Fruit fly (Drosophila melanogaster) whole organism, embryonic: ENCODE data around the gene Qsox2.
A peak's percentile ranks its signal among the peaks of the same experiment; 100 is the strongest.

Experiments
- Adf1 ChIP-seq: fragments of 200-800 bp; sonication (Bioruptor generic); IDR thresholded peaks from 2 replicates; pipeline ENCODE4 v1.3.6; 2022; ENCODE audit warnings: missing biosample characterization, missing genetic modification characterization
- Bgb ChIP-seq: fragments of 200-800 bp; sonication (Bioruptor generic); IDR thresholded peaks from 2 replicates; pipeline ENCODE4 v1.3.6; 2022; ENCODE audit warnings: missing biosample characterization, missing genetic modification characterization; ENCODE audit not compliant: partially characterized antibody
- CG10366 ChIP-seq: fragments of 200-800 bp; sonication (Bioruptor generic); IDR thresholded peaks from 2 replicates; pipeline ENCODE4 v1.3.6; 2022; ENCODE audit warnings: missing biosample characterization, missing genetic modification characterization
- CG11085 ChIP-seq: fragments of 200-800 bp; sonication (Bioruptor generic); IDR thresholded peaks from 2 replicates; pipeline ENCODE4 v1.3.6; 2022; ENCODE audit warnings: missing biosample characterization, missing genetic modification characterization
- CG11093 ChIP-seq: fragments of 200-800 bp; sonication (Bioruptor generic); IDR thresholded peaks from 3 replicates; pipeline ENCODE4 v1.3.6; 2022; ENCODE audit warnings: missing biosample characterization, missing genetic modification characterization
- CG11560 ChIP-seq: fragments of 200-800 bp; sonication (Bioruptor generic); IDR thresholded peaks from 3 replicates; pipeline ENCODE4 v1.3.6; 2022; ENCODE audit warnings: missing biosample characterization, missing genetic modification characterization
- CG11695 ChIP-seq: fragments of 200-800 bp; sonication (Bioruptor generic); IDR thresholded peaks from 3 replicates; pipeline ENCODE4 v1.3.6; 2022; ENCODE audit warnings: missing biosample characterization, missing genetic modification characterization
- CG11696 ChIP-seq: fragments of 200-800 bp; sonication (Bioruptor generic); IDR thresholded peaks from 2 replicates; pipeline ENCODE4 v1.3.6; 2022; ENCODE audit warnings: missing biosample characterization, missing genetic modification characterization
- CG1603 ChIP-seq: fragments of 200-800 bp; sonication (Bioruptor generic); optimal IDR thresholded peaks from 2 replicates; lab custom pipeline; 2019; ENCODE audit warnings: missing biosample characterization, mild to moderate bottlenecking, missing genetic modification characterization, moderate library complexity
- CG42726 ChIP-seq: fragments of 200-800 bp; sonication (Bioruptor generic); IDR thresholded peaks from 2 replicates; pipeline ENCODE4 v1.3.6; 2022; ENCODE audit warnings: missing biosample characterization, missing genetic modification characterization; ENCODE audit not compliant: partially characterized antibody
- CG43689 ChIP-seq: fragments of 200-800 bp; sonication (Bioruptor generic); IDR thresholded peaks from 2 replicates; pipeline ENCODE4 v1.3.6; 2022; ENCODE audit warnings: missing biosample characterization, missing genetic modification characterization
- CG6254 ChIP-seq: fragments of 200-800 bp; sonication (Bioruptor generic); optimal IDR thresholded peaks from 3 replicates; lab custom pipeline; 2017; ENCODE audit warnings: mild to moderate bottlenecking, missing biosample characterization, missing genetic modification reagents, missing genetic modification characterization
- CG6683 ChIP-seq: fragments of 200-800 bp; sonication (Bioruptor generic); optimal IDR thresholded peaks from 2 replicates; lab custom pipeline; 2017; ENCODE audit warnings: missing biosample characterization, mild to moderate bottlenecking, missing genetic modification characterization, missing genetic modification reagents
- CG7987 ChIP-seq: fragments of 200-800 bp; sonication (Bioruptor generic); optimal IDR thresholded peaks from 2 replicates; lab custom pipeline; 2018; ENCODE audit warnings: missing biosample characterization, mild to moderate bottlenecking, missing genetic modification characterization, moderate library complexity
- D19B ChIP-seq: fragments of 200-800 bp; sonication (Bioruptor generic); optimal IDR thresholded peaks from 2 replicates; lab custom pipeline; 2017; ENCODE audit warnings: missing biosample characterization, mild to moderate bottlenecking, missing genetic modification characterization
- Dip2 ChIP-seq: fragments of 200-800 bp; sonication (Bioruptor generic); IDR thresholded peaks from 2 replicates; pipeline ENCODE4 v1.3.6; 2022; ENCODE audit warnings: missing biosample characterization, missing genetic modification characterization
- Fer3 ChIP-seq: fragments of 200-800 bp; sonication (Bioruptor generic); optimal IDR thresholded peaks from 2 replicates; lab custom pipeline; 2018; ENCODE audit warnings: missing biosample characterization, mild to moderate bottlenecking, missing genetic modification characterization, moderate library complexity
- HmgD ChIP-seq: fragments of 200-800 bp; sonication (Bioruptor generic); optimal IDR thresholded peaks from 3 replicates; lab custom pipeline; 2016; ENCODE audit warnings: missing biosample characterization, missing genetic modification characterization
- Hr3 ChIP-seq: fragments of 200-800 bp; sonication (Bioruptor generic); optimal IDR thresholded peaks from 3 replicates; lab custom pipeline; 2016; ENCODE audit warnings: missing biosample characterization, missing genetic modification characterization
- Hr51 ChIP-seq, 2 experiments: fragments of 200-800 bp; sonication (Bioruptor generic); optimal IDR thresholded peaks; 2 replicates in 1 of 2; 3 replicates in 1 of 2; lab custom pipeline; 2016 to 2018; ENCODE audit warnings: missing biosample characterization in 2 of 2, missing genetic modification characterization in 2 of 2, mild to moderate bottlenecking in 1 of 2, moderate library complexity in 1 of 2
- Lpt ChIP-seq: fragments of >200 bp; optimal IDR thresholded peaks from 2 replicates; lab custom pipeline; 2018; ENCODE audit warnings: missing biosample characterization, missing genetic modification characterization
- MESR4 ChIP-seq: fragments of 200-800 bp; sonication (Bioruptor generic); optimal IDR thresholded peaks from 2 replicates; lab custom pipeline; 2018; ENCODE audit warnings: missing biosample characterization, mild to moderate bottlenecking, missing genetic modification characterization, moderate library complexity
- MTF-1 ChIP-seq: fragments of 200-800 bp; sonication (Bioruptor generic); optimal IDR thresholded peaks from 2 replicates; lab custom pipeline; 2018; ENCODE audit warnings: missing biosample characterization, mild to moderate bottlenecking, missing genetic modification characterization, borderline replicate concordance
- Max ChIP-seq: fragments of 200-800 bp; sonication (Bioruptor generic); optimal IDR thresholded peaks from 2 replicates; lab custom pipeline; 2016; ENCODE audit warnings: missing biosample characterization, mild to moderate bottlenecking, missing genetic modification characterization
- Optix ChIP-seq: fragments of 200-800 bp; sonication (Bioruptor generic); IDR thresholded peaks from 3 replicates; pipeline ENCODE4 v1.3.6; 2022; ENCODE audit warnings: missing biosample characterization, missing genetic modification characterization
- Pdp1 ChIP-seq, 2 experiments: fragments of 200-800 bp; sonication (Bioruptor generic); optimal IDR thresholded peaks; 3 replicates each; lab custom pipeline; 2016; ENCODE audit warnings: missing biosample characterization in 2 of 2, missing genetic modification characterization in 2 of 2, mild to moderate bottlenecking in 1 of 2, moderate library complexity in 1 of 2
- Ravus ChIP-seq: fragments of 200-800 bp; sonication (Bioruptor generic); IDR thresholded peaks from 2 replicates; pipeline ENCODE4 v1.3.6; 2022; ENCODE audit warnings: missing biosample characterization, missing genetic modification characterization
- Rx ChIP-seq: fragments of 200-800 bp; sonication (Bioruptor generic); IDR thresholded peaks from 2 replicates; pipeline ENCODE4 v1.3.6; 2022; ENCODE audit warnings: missing biosample characterization, missing genetic modification characterization
- Stat92E ChIP-seq, 3 experiments: fragments of >200 bp in 2 of 3; fragments of 200-800 bp in 1 of 3; sonication (Bioruptor generic) in 1 of 3; optimal IDR thresholded peaks; 2 replicates each; lab custom pipeline; 2017 to 2019; ENCODE audit warnings: missing biosample characterization in 3 of 3, missing genetic modification characterization in 3 of 3, mild to moderate bottlenecking in 1 of 3, moderate library complexity in 1 of 3
- bab2 ChIP-seq: fragments of 200-800 bp; sonication (Bioruptor generic); optimal IDR thresholded peaks from 2 replicates; lab custom pipeline; 2016; ENCODE audit warnings: missing biosample characterization, missing genetic modification characterization
- bigmax ChIP-seq: fragments of 200-800 bp; sonication (Bioruptor generic); optimal IDR thresholded peaks from 2 replicates; lab custom pipeline; 2018; ENCODE audit warnings: missing biosample characterization, mild to moderate bottlenecking, missing genetic modification characterization
- dati ChIP-seq: fragments of 200-800 bp; sonication (Bioruptor generic); IDR thresholded peaks from 2 replicates; pipeline ENCODE4 v1.3.6; 2022; ENCODE audit warnings: missing biosample characterization, missing genetic modification characterization
- dm ChIP-seq: fragments of 200-800 bp; sonication (Bioruptor generic); optimal IDR thresholded peaks from 3 replicates; lab custom pipeline; 2016; ENCODE audit warnings: missing biosample characterization, missing genetic modification characterization
- eve ChIP-seq, 2 experiments: fragments of >200 bp; optimal IDR thresholded peaks; 2 replicates each; lab custom pipeline; 2017; ENCODE audit warnings: missing biosample characterization in 2 of 2, missing genetic modification characterization in 2 of 2
- gce ChIP-seq: fragments of 200-800 bp; sonication (Bioruptor generic); IDR thresholded peaks from 3 replicates; pipeline ENCODE4 v1.3.6; 2022; ENCODE audit warnings: missing biosample characterization, missing genetic modification characterization
- her ChIP-seq: fragments of 200-800 bp; sonication (Bioruptor generic); optimal IDR thresholded peaks from 2 replicates; lab custom pipeline; 2016; ENCODE audit warnings: missing biosample characterization, missing genetic modification characterization
- insv ChIP-seq, 2 experiments: fragments of 200-800 bp; sonication (Bioruptor generic); optimal IDR thresholded peaks; 3 replicates each; lab custom pipeline; 2016 to 2018; ENCODE audit warnings: missing biosample characterization in 2 of 2, missing genetic modification characterization in 2 of 2
- inv ChIP-seq: fragments of 200-800 bp; sonication (Bioruptor generic); IDR thresholded peaks from 2 replicates; pipeline ENCODE4 v1.3.6; 2022; ENCODE audit warnings: missing biosample characterization, missing genetic modification characterization; ENCODE audit not compliant: partially characterized antibody
- ken ChIP-seq: fragments of 200-800 bp; sonication (Bioruptor generic); IDR thresholded peaks from 3 replicates; pipeline ENCODE4 v1.3.6; 2022; ENCODE audit warnings: missing biosample characterization, missing genetic modification characterization
- lmd ChIP-seq: fragments of 200-800 bp; sonication (Bioruptor generic); IDR thresholded peaks from 2 replicates; pipeline ENCODE4 v1.3.6; 2022; ENCODE audit warnings: missing biosample characterization, missing genetic modification characterization
- mld ChIP-seq: fragments of 200-800 bp; sonication (Bioruptor generic); IDR thresholded peaks from 3 replicates; pipeline ENCODE4 v1.3.6; 2022; ENCODE audit warnings: missing biosample characterization, missing genetic modification characterization; ENCODE audit not compliant: partially characterized antibody
- odd ChIP-seq: fragments of 200-800 bp; sonication (Bioruptor generic); optimal IDR thresholded peaks from 2 replicates; lab custom pipeline; 2017; ENCODE audit warnings: missing biosample characterization, mild to moderate bottlenecking, missing genetic modification characterization
- p53 ChIP-seq: fragments of 200-800 bp; sonication (Bioruptor generic); optimal IDR thresholded peaks from 2 replicates; lab custom pipeline; 2016; ENCODE audit warnings: missing biosample characterization, missing genetic modification characterization
- pho ChIP-seq: fragments of 200-800 bp; sonication (Bioruptor generic); optimal IDR thresholded peaks from 2 replicates; lab custom pipeline; 2016; ENCODE audit warnings: missing biosample characterization, missing genetic modification characterization
- prd ChIP-seq, 3 experiments: fragments of >200 bp in 2 of 3; fragments of 200-800 bp in 1 of 3; sonication (Bioruptor generic) in 1 of 3; optimal IDR thresholded peaks in 2 of 3; IDR thresholded peaks in 1 of 3; 2 replicates in 2 of 3; 3 replicates in 1 of 3; pipeline versions ENCODE4 v1.3.6 to Lab custom; 2017 to 2022; ENCODE audit warnings: missing biosample characterization in 1 of 3, missing genetic modification characterization in 1 of 3
- pros ChIP-seq: fragments of 200-800 bp; sonication (Bioruptor generic); optimal IDR thresholded peaks from 3 replicates; lab custom pipeline; 2019; ENCODE audit warnings: missing biosample characterization, mild to moderate bottlenecking, missing genetic modification characterization, moderate library complexity
- sc ChIP-seq, 3 experiments: fragments of >200 bp in 2 of 3; fragments of 200-800 bp in 1 of 3; sonication (Bioruptor generic) in 1 of 3; optimal IDR thresholded peaks; 2 replicates in 2 of 3; 3 replicates in 1 of 3; lab custom pipeline; 2017; ENCODE audit warnings: mild to moderate bottlenecking in 1 of 3, missing biosample characterization in 1 of 3, missing genetic modification characterization in 1 of 3, missing genetic modification reagents in 1 of 3
- stc ChIP-seq: fragments of 200-800 bp; sonication (Bioruptor generic); IDR thresholded peaks from 2 replicates; pipeline ENCODE4 v1.3.6; 2022; ENCODE audit warnings: missing biosample characterization, missing genetic modification characterization
- unc-4 ChIP-seq: fragments of 200-800 bp; sonication (Bioruptor generic); IDR thresholded peaks from 2 replicates; pipeline ENCODE4 v1.3.6; 2022; ENCODE audit warnings: missing biosample characterization, missing genetic modification characterization; ENCODE audit not compliant: partially characterized antibody

Qsox2 gene

DNA sequence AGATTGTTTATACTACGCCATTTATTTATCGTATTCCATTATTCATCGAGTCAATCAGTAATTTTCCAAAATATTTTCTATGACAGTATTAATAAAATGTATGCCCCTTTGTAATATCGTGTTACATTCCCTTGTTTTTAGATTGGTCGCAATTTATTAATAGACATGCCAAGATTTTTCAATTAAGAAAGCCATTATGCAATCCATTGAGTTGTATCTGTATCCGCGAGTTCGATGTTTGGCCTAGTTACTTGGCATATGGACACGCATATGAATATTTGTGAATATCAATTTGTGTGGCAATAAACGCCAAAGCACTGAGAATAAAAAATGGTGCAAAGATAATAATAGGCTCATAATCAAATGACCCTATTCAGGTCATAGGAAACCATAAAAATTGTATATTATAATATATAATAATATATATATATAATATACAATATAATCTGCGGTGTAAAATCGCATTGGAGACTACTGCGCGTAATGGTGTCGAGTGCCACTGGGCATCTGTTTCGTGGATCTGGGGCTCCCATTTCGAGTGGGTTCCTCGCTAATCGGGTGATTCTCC, 49.6 kb upstream of the Qsox2 start (continued):
- TF ChIP-seq CG10366 (GFP tag; lab: Robert Waterston, UW), result 0 out of 2 replicates have a peak, but pooled peaks have one; percentile 9
- TF ChIP-seq Pdp1 (GFP tag; optimal IDR thresholded peaks at IDR 0.05; lab: Kevin White, UChicago), result peak in 1 of 2 experiments; percentile 79
- TF ChIP-seq Rx, result no peak
- TF ChIP-seq CG11093 (GFP tag; lab: Robert Waterston, UW), result no peak
- TF ChIP-seq stc, result no peak
- TF ChIP-seq pho, result no peak
- TF ChIP-seq HmgD, result no peak
- TF ChIP-seq dati, result no peak
- TF ChIP-seq p53 (GFP tag; lab: Kevin White, UChicago), result no peak
- no peak for TF ChIP-seq odd
- no peak for TF ChIP-seq pros
- no peak for TF ChIP-seq Max (GFP tag; lab: Kevin White, UChicago)
- TF ChIP-seq Stat92E (GFP tag; optimal IDR thresholded peaks at IDR 0.05; lab: Kevin White, UChicago), result no peak
- TF ChIP-seq Hr51 (GFP tag; optimal IDR thresholded peaks at IDR 0.05; lab: Kevin White, UChicago), result peak in 1 of 2 experiments; percentile 64
- peak; percentile 17 for TF ChIP-seq Fer3
- TF ChIP-seq bigmax (GFP tag; lab: Kevin White, UChicago), result no peak
- TF ChIP-seq MESR4 (GFP tag; lab: Kevin White, UChicago), result no peak
- no peak for TF ChIP-seq CG11695 (GFP tag; lab: Robert Waterston, UW)
- TF ChIP-seq CG11696 (GFP tag; lab: Robert Waterston, UW), result no peak
- TF ChIP-seq CG11085, result no peak
- no peak for TF ChIP-seq CG43689 (GFP tag; lab: Robert Waterston, UW)
- TF ChIP-seq MTF-1 (GFP tag; lab: Kevin White, UChicago), result no peak
- no peak for TF ChIP-seq D19B (GFP tag; lab: Kevin White, UChicago)
- TF ChIP-seq bab2 (GFP tag; lab: Kevin White, UChicago), result no peak
- no peak for TF ChIP-seq ken
- TF ChIP-seq CG6683, result no peak
- no peak for TF ChIP-seq unc-4 (GFP tag; lab: Robert Waterston, UW)
- TF ChIP-seq Lpt, result no peak
- TF ChIP-seq Optix (GFP tag; lab: Robert Waterston, UW), result no peak
- no peak for TF ChIP-seq CG6254
- TF ChIP-seq sc (optimal IDR thresholded peaks at IDR 0.05; lab: Kevin White, UChicago), result no peak
- no peak for TF ChIP-seq sc (GFP tag; optimal IDR thresholded peaks at IDR 0.05; lab: Kevin White, UChicago)
- no peak for TF ChIP-seq Hr3 (GFP tag; lab: Kevin White, UChicago)
- peak; percentile 14; the same call in 1 of the 2 replicates for TF ChIP-seq lmd (GFP tag; lab: Robert Waterston, UW)
- TF ChIP-seq inv (GFP tag; lab: Robert Waterston, UW), result no peak
- TF ChIP-seq Bgb (GFP tag; lab: Robert Waterston, UW), result no peak
- TF ChIP-seq CG7987 (GFP tag; lab: Kevin White, UChicago), result no peak
- no peak for TF ChIP-seq dm (GFP tag; lab: Kevin White, UChicago)
- no peak for TF ChIP-seq gce
- TF ChIP-seq CG42726 (GFP tag; lab: Robert Waterston, UW), result no peak
- no peak for TF ChIP-seq mld
- no peak for TF ChIP-seq Dip2 (GFP tag; lab: Robert Waterston, UW)
- TF ChIP-seq Adf1 (GFP tag; lab: Robert Waterston, UW), result no peak
- no peak for TF ChIP-seq insv (GFP tag; optimal IDR thresholded peaks at IDR 0.05; lab: Kevin White, UChicago)
- no peak for TF ChIP-seq CG11560 (tag; lab: Robert Waterston, UW)
- TF ChIP-seq eve (GFP tag; optimal IDR thresholded peaks at IDR 0.05; lab: Kevin White, UChicago), result no peak
- TF ChIP-seq prd (optimal IDR thresholded peaks at IDR 0.05; lab: Kevin White, UChicago), result no peak
- no peak for TF ChIP-seq prd (GFP tag; IDR thresholded peaks at IDR 0.05; lab: Robert Waterston, UW)
- no peak for TF ChIP-seq CG1603 (tag; lab: Kevin White, UChicago)
- TF ChIP-seq her (GFP tag; lab: Kevin White, UChicago), result no peak
- TF ChIP-seq Ravus, result no peak
